Worm (Caenorhabditis elegans): Measurements from ENCODE around the gene gar-2.

ce11 chrIII:6331211-6331782, 22.1 kb downstream of the gar-2 start, which contains the start of gene C56G2.4:
- no peak for TF ChIP-seq zfp-2 (tag; optimal IDR thresholded peaks at IDR 0.05)
- TF ChIP-seq zag-1 (tag; optimal IDR thresholded peaks at IDR 0.05) = no peak
- TF ChIP-seq cey-2 (tag; optimal IDR thresholded peaks at IDR 0.05; ENCODE audit: borderline replicate concordance, insufficient read depth) = no peak
- no peak for TF ChIP-seq skn-1 (tag; optimal IDR thresholded peaks at IDR 0.05)
- no peak for TF ChIP-seq ama-1 (optimal IDR thresholded peaks at IDR 0.05)
